Worm (Caenorhabditis elegans) whole organism, late embryonic: Measurements from ENCODE around the gene set-3.
A peak's percentile ranks its signal among the peaks of the same experiment; 100 is the strongest.

Experiments used
- C08G9.2 ChIP-seq: sonication (generic microtip); optimal IDR thresholded peaks from 2 replicates; lab custom pipeline; 2016; ENCODE audit warnings: mild to moderate bottlenecking, missing genetic modification characterization, moderate library complexity, missing compliant biosample characterization
- F13H6.1 ChIP-seq: sonication (generic microtip); optimal IDR thresholded peaks from 2 replicates; lab custom pipeline; 2016; ENCODE audit warnings: missing genetic modification characterization, missing compliant biosample characterization
- K02D7.2 ChIP-seq: sonication (generic microtip); optimal IDR thresholded peaks from 2 replicates; lab custom pipeline; 2017; ENCODE audit warnings: mild to moderate bottlenecking, missing genetic modification characterization, missing compliant biosample characterization
- K09A11.1 ChIP-seq: sonication (generic microtip); optimal IDR thresholded peaks from 2 replicates; lab custom pipeline; 2017; ENCODE audit warnings: antibody characterized with exemption, mild to moderate bottlenecking, missing genetic modification characterization, missing compliant biosample characterization; ENCODE audit not compliant: insufficient read depth
- T23F11.4 ChIP-seq: fragments of 200-800 bp; sonication (Bioruptor generic); optimal IDR thresholded peaks from 2 replicates; lab custom pipeline; 2018; ENCODE audit warnings: mild to moderate bottlenecking, missing genetic modification characterization, missing compliant biosample characterization
- ahr-1 ChIP-seq: sonication (generic microtip); optimal IDR thresholded peaks from 2 replicates; lab custom pipeline; 2016; ENCODE audit warnings: missing genetic modification characterization, missing compliant biosample characterization
- ama-1 ChIP-seq: fragments of 150-350 bp; optimal IDR thresholded peaks from 2 replicates; lab custom pipeline; 2014
- ceh-18 ChIP-seq: sonication (generic microtip); optimal IDR thresholded peaks from 2 replicates; lab custom pipeline; 2016; ENCODE audit warnings: missing genetic modification characterization, missing compliant biosample characterization
- ceh-45 ChIP-seq: fragments of 200-800 bp; sonication (Bioruptor generic); IDR thresholded peaks from 2 replicates; pipeline ENCODE4 v1.3.6; 2022; ENCODE audit warnings: missing genetic modification reagents, missing genetic modification characterization, missing compliant biosample characterization
- ceh-9 ChIP-seq: sonication (generic microtip); optimal IDR thresholded peaks from 2 replicates; lab custom pipeline; 2016; ENCODE audit warnings: mild to moderate bottlenecking, missing genetic modification characterization, inconsistent platforms, missing compliant biosample characterization
- dve-1 ChIP-seq: sonication (generic microtip); optimal IDR thresholded peaks from 2 replicates; lab custom pipeline; 2017; ENCODE audit warnings: antibody characterized with exemption, mild to moderate bottlenecking, missing genetic modification characterization, missing compliant biosample characterization
- elt-2 ChIP-seq: sonication (generic microtip); optimal IDR thresholded peaks from 2 replicates; lab custom pipeline; 2016; ENCODE audit warnings: missing genetic modification reagents, missing genetic modification characterization, missing compliant biosample characterization
- elt-4 ChIP-seq: sonication (generic microtip); optimal IDR thresholded peaks from 2 replicates; lab custom pipeline; 2016; ENCODE audit warnings: missing genetic modification characterization, missing compliant biosample characterization
- fkh-6 ChIP-seq: sonication (generic microtip); optimal IDR thresholded peaks from 2 replicates; lab custom pipeline; 2016; ENCODE audit warnings: missing genetic modification characterization, missing compliant biosample characterization
- hlh-13 ChIP-seq: fragments of 200-800 bp; sonication (Bioruptor generic); optimal IDR thresholded peaks from 2 replicates; lab custom pipeline; 2018; ENCODE audit warnings: mild to moderate bottlenecking, missing genetic modification characterization, missing compliant biosample characterization
- hlh-30 ChIP-seq: sonication (generic microtip); optimal IDR thresholded peaks from 2 replicates; lab custom pipeline; 2017; ENCODE audit warnings: antibody characterized with exemption, missing genetic modification characterization, missing compliant biosample characterization; ENCODE audit not compliant: insufficient read depth
- lin-11 ChIP-seq: fragments of 200-800 bp; sonication (Bioruptor generic); optimal IDR thresholded peaks from 2 replicates; lab custom pipeline; 2018; ENCODE audit warnings: mild to moderate bottlenecking, missing genetic modification characterization, missing compliant biosample characterization
- nfya-1 ChIP-seq: sonication (generic microtip); optimal IDR thresholded peaks from 2 replicates; lab custom pipeline; 2017; ENCODE audit warnings: missing genetic modification characterization, mild to moderate bottlenecking, missing compliant biosample characterization, antibody characterized with exemption, moderate library complexity
- nhr-232 ChIP-seq: sonication (generic microtip); optimal IDR thresholded peaks from 2 replicates; lab custom pipeline; 2016; ENCODE audit warnings: missing genetic modification characterization, missing compliant biosample characterization
- odd-2 ChIP-seq: sonication (generic microtip); optimal IDR thresholded peaks from 2 replicates; lab custom pipeline; 2017; ENCODE audit warnings: antibody characterized with exemption, mild to moderate bottlenecking, missing genetic modification characterization, missing compliant biosample characterization
- pag-3 ChIP-seq: sonication (generic microtip); optimal IDR thresholded peaks from 2 replicates; lab custom pipeline; 2016; ENCODE audit warnings: missing compliant biosample characterization, missing genetic modification characterization, borderline replicate concordance
- pax-1 ChIP-seq: fragments of 150-350 bp; optimal IDR thresholded peaks from 2 replicates; lab custom pipeline; 2014; ENCODE audit warnings: missing biosample characterization, missing genetic modification characterization
- pha-2 ChIP-seq: sonication (generic microtip); optimal IDR thresholded peaks from 2 replicates; lab custom pipeline; 2017; ENCODE audit warnings: mild to moderate bottlenecking, missing genetic modification characterization, missing compliant biosample characterization
- pha-4 ChIP-seq: fragments of 150-350 bp; optimal IDR thresholded peaks from 2 replicates; lab custom pipeline; 2018; ENCODE audit warnings: missing biosample characterization, missing genetic modification reagents, missing genetic modification characterization
- pqm-1 ChIP-seq: sonication (generic microtip); optimal IDR thresholded peaks from 2 replicates; lab custom pipeline; 2016; ENCODE audit warnings: missing genetic modification characterization, missing compliant biosample characterization
- rnt-1 ChIP-seq: sonication (generic microtip); optimal IDR thresholded peaks from 2 replicates; lab custom pipeline; 2016; ENCODE audit warnings: missing genetic modification characterization, missing compliant biosample characterization
- sdc-2 ChIP-seq: sonication (generic microtip); optimal IDR thresholded peaks from 2 replicates; lab custom pipeline; 2016; ENCODE audit warnings: missing genotype, missing genetic modification characterization, missing compliant biosample characterization
- sox-4 ChIP-seq: sonication (generic microtip); optimal IDR thresholded peaks from 2 replicates; lab custom pipeline; 2017; ENCODE audit warnings: mild to moderate bottlenecking, missing genetic modification characterization, inconsistent platforms, missing compliant biosample characterization
- ttx-3 ChIP-seq: sonication (generic microtip); optimal IDR thresholded peaks from 2 replicates; lab custom pipeline; 2016; ENCODE audit warnings: missing genetic modification reagents, missing genetic modification characterization, missing compliant biosample characterization
- unc-86 ChIP-seq: sonication (generic microtip); optimal IDR thresholded peaks from 2 replicates; lab custom pipeline; 2016; ENCODE audit warnings: missing genetic modification characterization, missing compliant biosample characterization

The set-3 gene

DNA sequence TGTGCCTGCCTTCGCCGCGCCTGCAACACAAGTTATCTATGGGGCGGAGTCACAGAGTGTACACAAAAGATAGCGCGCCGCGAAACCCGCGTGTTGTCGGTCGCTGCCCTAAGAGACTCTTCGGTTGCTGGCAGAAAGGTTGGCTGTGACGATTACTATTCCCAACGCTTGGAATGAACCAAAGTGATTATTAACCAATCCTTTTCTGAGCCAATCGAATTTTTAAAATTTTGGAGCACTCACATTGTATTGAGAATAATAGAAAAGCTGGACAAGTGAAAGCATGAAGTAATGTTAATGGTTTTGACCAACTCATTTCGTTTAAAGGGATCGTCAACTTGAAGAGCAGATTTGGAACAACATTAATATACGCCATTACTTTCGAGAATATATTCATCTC is 22.9 kb upstream of the set-3 start:
- TF ChIP-seq lin-11 (tag; lab: Kevin White, UChicago) (no peak), elt-2 (tag; lab: Kevin White, UChicago) (peak; percentile 55), ama-1 (lab: Kevin White, UChicago) (peak; percentile 5)

- TF ChIP-seq elt-2 (tag; lab: Kevin White, UChicago) (peak; percentile 52), ama-1 (lab: Kevin White, UChicago) (no peak)
Observed at ce11 chrIII:9714731-9715130, 20.4 kb upstream of the set-3 start.

DNA sequence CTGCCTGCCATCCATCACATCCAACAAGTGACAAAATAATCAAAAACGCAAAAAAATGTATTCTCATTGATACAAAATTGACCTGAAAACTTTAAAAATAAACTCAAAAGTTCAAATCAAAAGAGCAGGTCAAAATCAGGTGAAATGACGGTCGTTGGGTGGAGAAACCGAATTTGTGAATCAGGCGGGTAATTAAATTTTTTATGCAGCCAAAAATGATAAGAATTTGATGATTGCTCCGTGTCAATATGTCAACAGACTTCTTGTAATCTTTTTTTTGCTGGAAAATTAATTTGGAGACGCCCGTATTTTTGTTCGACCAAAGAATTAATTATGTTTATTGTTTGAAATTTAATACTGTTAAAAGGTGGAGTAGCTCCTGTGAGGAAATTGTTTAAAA is 19.5 kb upstream of the set-3 start, which contains the start of gene ncx-6:
Gene ncx-6 (minus strand): TSS at position 88 of the 400 bp plus-strand sequence.
- TF ChIP-seq pax-1 (no peak), C08G9.2 (tag; lab: Kevin White, UChicago) (no peak)

- no peak for TF ChIP-seq sox-4 (tag; lab: Kevin White, UChicago)
- TF ChIP-seq pag-3 (tag; lab: Kevin White, UChicago) = no peak
- TF ChIP-seq fkh-6 (tag; lab: Kevin White, UChicago) = no peak
- TF ChIP-seq hlh-30 (tag; lab: Kevin White, UChicago) = no peak
- TF ChIP-seq rnt-1 (tag; lab: Kevin White, UChicago) = no peak
- no peak for TF ChIP-seq pha-4 (tag; lab: Kevin White, UChicago)
- TF ChIP-seq pha-2 = no peak
- no peak for TF ChIP-seq unc-86 (tag; lab: Kevin White, UChicago)
- TF ChIP-seq K02D7.2 (tag; lab: Kevin White, UChicago) = no peak
Observed at ce11 chrIII:9713182-9713581, 18.8 kb upstream of the set-3 start.

- TF ChIP-seq ceh-18 (no peak), dve-1 (tag; lab: Kevin White, UChicago) (no peak), sox-4 (tag; lab: Kevin White, UChicago) (no peak), T23F11.4 (GFP tag; lab: Kevin White, UChicago) (no peak), ceh-9 (no peak), ceh-45 (GFP tag; lab: Robert Waterston, UW) (no peak)
- TF ChIP-seq, all 69 proteins: peak for 0
Observed at ce11 chrIII:9711163-9711562, 16.8 kb upstream of the set-3 start.

ce11 chrIII:9705157-9705905 is 11.0 kb upstream of the set-3 start:
- TF ChIP-seq hlh-13 (GFP tag; lab: Kevin White, UChicago) (no peak), odd-2 (tag; lab: Kevin White, UChicago) (no peak), F13H6.1 (tag; lab: Kevin White, UChicago) (no peak), nhr-232 (peak; percentile 37), fkh-6 (tag; lab: Kevin White, UChicago) (peak; percentile 4), ceh-45 (GFP tag; lab: Robert Waterston, UW) (no peak), ttx-3 (tag; lab: Kevin White, UChicago) (no peak), ahr-1 (no peak), sdc-2 (peak; percentile 8), C08G9.2 (tag; lab: Kevin White, UChicago) (peak; percentile 13), elt-4 (tag; lab: Kevin White, UChicago) (no peak), pqm-1 (tag; lab: Kevin White, UChicago) (no peak), nfya-1 (peak; percentile 15)
- TF ChIP-seq, all 69 proteins: peak for 5

ce11 chrIII:9704606-9704938 is 10.2 kb upstream of the set-3 start:
- TF ChIP-seq K09A11.1 (no peak), nfya-1 (peak; percentile 2), fkh-6 (tag; lab: Kevin White, UChicago) (no peak)
